Fruit fly (Drosophila melanogaster) whole organism, prepupa: ENCODE measurements around the gene Ubr1.
A peak's percentile ranks its signal among the peaks of the same experiment; 100 is the strongest.

Experiments
- Blimp-1 ChIP-seq: fragments of 200-800 bp; sonication (Bioruptor generic); optimal IDR thresholded peaks from 3 replicates; lab custom pipeline; 2017; ENCODE audit warnings: missing biosample characterization, missing genetic modification characterization, mild to moderate bottlenecking, moderate library complexity, missing genetic modification reagents
- CG10631 ChIP-seq: fragments of 200-800 bp; sonication (Bioruptor generic); optimal IDR thresholded peaks from 2 replicates; lab custom pipeline; 2016; ENCODE audit warnings: missing biosample characterization, missing genetic modification characterization
- CG10669 ChIP-seq: fragments of 200-800 bp; sonication (Bioruptor generic); optimal IDR thresholded peaks from 3 replicates; lab custom pipeline; 2018; ENCODE audit warnings: missing biosample characterization, mild to moderate bottlenecking, missing genetic modification characterization, moderate library complexity
- CG15336 ChIP-seq: fragments of 200-800 bp; sonication (Bioruptor generic); IDR thresholded peaks from 2 replicates; pipeline ENCODE4 v1.3.6; 2022; ENCODE audit warnings: missing biosample characterization, missing genetic modification characterization
- CG1621 ChIP-seq: fragments of 200-800 bp; sonication (Bioruptor generic); optimal IDR thresholded peaks from 3 replicates; lab custom pipeline; 2018; ENCODE audit warnings: missing biosample characterization, mild to moderate bottlenecking, missing genetic modification characterization
- CG16779 ChIP-seq: fragments of 200-800 bp; sonication (Bioruptor generic); optimal IDR thresholded peaks from 3 replicates; lab custom pipeline; 2017; ENCODE audit warnings: missing biosample characterization, mild to moderate bottlenecking, missing genetic modification characterization
- CG31627 ChIP-seq: fragments of 200-800 bp; sonication (Bioruptor generic); optimal IDR thresholded peaks from 3 replicates; lab custom pipeline; 2016; ENCODE audit warnings: missing biosample characterization, missing genetic modification characterization
- CG32006 ChIP-seq: fragments of 200-800 bp; sonication (Bioruptor generic); optimal IDR thresholded peaks from 3 replicates; lab custom pipeline; 2017; ENCODE audit warnings: missing biosample characterization, mild to moderate bottlenecking, missing genetic modification characterization
- CG34406 ChIP-seq: fragments of 200-800 bp; sonication (Bioruptor generic); optimal IDR thresholded peaks from 3 replicates; lab custom pipeline; 2016; ENCODE audit warnings: missing biosample characterization, missing genetic modification characterization
- CG3919 ChIP-seq: fragments of 200-800 bp; sonication (Bioruptor generic); optimal IDR thresholded peaks from 3 replicates; lab custom pipeline; 2016; ENCODE audit warnings: missing biosample characterization, missing genetic modification characterization
- CG4318 ChIP-seq: fragments of 200-800 bp; sonication (Bioruptor generic); optimal IDR thresholded peaks from 3 replicates; lab custom pipeline; 2017; ENCODE audit warnings: missing biosample characterization, mild to moderate bottlenecking, missing genetic modification characterization
- CG6276 ChIP-seq: fragments of 200-800 bp; sonication (Bioruptor generic); optimal IDR thresholded peaks from 2 replicates; lab custom pipeline; 2017; ENCODE audit warnings: missing biosample characterization, mild to moderate bottlenecking, missing genetic modification characterization
- CG6808 ChIP-seq: fragments of 200-800 bp; sonication (Bioruptor generic); optimal IDR thresholded peaks from 3 replicates; lab custom pipeline; 2017; ENCODE audit warnings: missing biosample characterization, missing genetic modification characterization, mild to moderate bottlenecking, moderate library complexity, missing genetic modification reagents
- CG6854 ChIP-seq: fragments of 200-800 bp; sonication (Bioruptor generic); optimal IDR thresholded peaks from 2 replicates; lab custom pipeline; 2017; ENCODE audit warnings: missing biosample characterization, mild to moderate bottlenecking, missing genetic modification characterization
- CG7368 ChIP-seq: fragments of 200-800 bp; sonication (Bioruptor generic); optimal IDR thresholded peaks from 3 replicates; lab custom pipeline; 2016; ENCODE audit warnings: missing biosample characterization, missing genetic modification characterization
- CG8119 ChIP-seq: fragments of 200-800 bp; sonication (Bioruptor generic); IDR thresholded peaks from 3 replicates; pipeline ENCODE4 v1.3.6; 2022; ENCODE audit warnings: missing biosample characterization, missing genetic modification characterization
- Eip75B ChIP-seq: fragments of 200-800 bp; sonication (Bioruptor generic); optimal IDR thresholded peaks from 3 replicates; lab custom pipeline; 2016; ENCODE audit warnings: missing biosample characterization, missing genetic modification characterization
- Eip78C ChIP-seq: fragments of 200-800 bp; sonication (Bioruptor generic); peaks from one replicate; lab custom pipeline; 2016; ENCODE audit warnings: missing biosample characterization, missing genetic modification characterization
- Ets21C ChIP-seq: fragments of 200-800 bp; sonication (Bioruptor generic); optimal IDR thresholded peaks from 3 replicates; lab custom pipeline; 2016; ENCODE audit warnings: missing biosample characterization, missing genetic modification characterization
- Gug ChIP-seq: fragments of 200-800 bp; sonication (Bioruptor generic); IDR thresholded peaks from 2 replicates; pipeline ENCODE4 v1.3.6; 2022; ENCODE audit warnings: missing biosample characterization, missing genetic modification characterization
- Hr38 ChIP-seq: sonication (Bioruptor generic); optimal IDR thresholded peaks from 2 replicates; lab custom pipeline; 2016; ENCODE audit warnings: missing biosample characterization, missing genetic modification characterization
- Hr39 ChIP-seq: fragments of 200-800 bp; sonication (Bioruptor generic); optimal IDR thresholded peaks from 2 replicates; lab custom pipeline; 2016; ENCODE audit warnings: missing biosample characterization, missing genetic modification characterization
- Hr4 ChIP-seq: fragments of 200-800 bp; sonication (Bioruptor generic); optimal IDR thresholded peaks from 3 replicates; lab custom pipeline; 2016; ENCODE audit warnings: missing biosample characterization, missing genetic modification characterization
- Met ChIP-seq: fragments of 200-800 bp; sonication (Bioruptor generic); optimal IDR thresholded peaks from 3 replicates; lab custom pipeline; 2016; ENCODE audit warnings: missing biosample characterization, missing genetic modification characterization
- OdsH ChIP-seq: fragments of 200-800 bp; sonication (Bioruptor generic); optimal IDR thresholded peaks from 3 replicates; lab custom pipeline; 2016; ENCODE audit warnings: missing biosample characterization, missing genetic modification characterization
- Smox ChIP-seq: fragments of 200-800 bp; sonication (Bioruptor generic); optimal IDR thresholded peaks from 3 replicates; lab custom pipeline; 2016; ENCODE audit warnings: missing biosample characterization, missing genetic modification characterization
- Sox102F ChIP-seq: fragments of 200-800 bp; sonication (Bioruptor generic); optimal IDR thresholded peaks from 2 replicates; lab custom pipeline; 2016; ENCODE audit warnings: missing biosample characterization, mild to moderate bottlenecking, missing genetic modification characterization
- Sox14 ChIP-seq: fragments of 200-800 bp; sonication (Bioruptor generic); optimal IDR thresholded peaks from 3 replicates; lab custom pipeline; 2016; ENCODE audit warnings: missing biosample characterization, missing genetic modification characterization
- Sox15 ChIP-seq: fragments of 200-800 bp; sonication (Bioruptor generic); optimal IDR thresholded peaks from 3 replicates; lab custom pipeline; 2016; ENCODE audit warnings: missing biosample characterization, missing genetic modification characterization
- achi ChIP-seq: fragments of 200-800 bp; sonication (Bioruptor generic); optimal IDR thresholded peaks from 3 replicates; lab custom pipeline; 2016; ENCODE audit warnings: missing biosample characterization, missing genetic modification characterization
- acj6 ChIP-seq: fragments of 200-800 bp; sonication (Bioruptor generic); optimal IDR thresholded peaks from 3 replicates; lab custom pipeline; 2016; ENCODE audit warnings: missing biosample characterization, missing genetic modification characterization
- dac ChIP-seq: fragments of 200-800 bp; sonication (Bioruptor generic); optimal IDR thresholded peaks from 2 replicates; lab custom pipeline; 2017; ENCODE audit warnings: missing biosample characterization, mild to moderate bottlenecking, missing genetic modification characterization
- dsx ChIP-seq: fragments of 200-800 bp; optimal IDR thresholded peaks from 3 replicates; lab custom pipeline; 2019; ENCODE audit warnings: missing biosample characterization, mild to moderate bottlenecking, missing genetic modification characterization, moderate library complexity; ENCODE audit not compliant: poor library complexity, severe bottlenecking
- eg ChIP-seq: fragments of 200-800 bp; sonication (Bioruptor generic); IDR thresholded peaks from 3 replicates; pipeline ENCODE4 v1.3.6; 2022; ENCODE audit warnings: missing biosample characterization, missing genetic modification characterization
- esn ChIP-seq: fragments of 200-800 bp; sonication (Bioruptor generic); optimal IDR thresholded peaks from 2 replicates; lab custom pipeline; 2016; ENCODE audit warnings: missing biosample characterization, mild to moderate bottlenecking, missing genetic modification characterization, moderate library complexity
- fd59A ChIP-seq: fragments of 200-800 bp; sonication (Bioruptor generic); optimal IDR thresholded peaks from 2 replicates; lab custom pipeline; 2017; ENCODE audit warnings: missing biosample characterization, mild to moderate bottlenecking, missing genetic modification characterization, missing genetic modification reagents
- fd85E ChIP-seq: fragments of 200-800 bp; sonication (Bioruptor generic); optimal IDR thresholded peaks from 3 replicates; lab custom pipeline; 2016; ENCODE audit warnings: missing biosample characterization, missing genetic modification characterization
- pdm3 ChIP-seq: fragments of 200-800 bp; sonication (Bioruptor generic); optimal IDR thresholded peaks from 3 replicates; lab custom pipeline; 2016; ENCODE audit warnings: missing biosample characterization, missing genetic modification characterization
- salr ChIP-seq, 2 experiments: fragments of 200-800 bp; sonication (Bioruptor generic); optimal IDR thresholded peaks; 3 replicates each; lab custom pipeline; 2016 to 2018; ENCODE audit warnings: missing biosample characterization in 2 of 2, missing genetic modification characterization in 2 of 2, mild to moderate bottlenecking in 1 of 2
- ss ChIP-seq, 2 experiments: fragments of 200-800 bp; sonication (Bioruptor generic); optimal IDR thresholded peaks; 2 replicates in 1 of 2; 3 replicates in 1 of 2; lab custom pipeline; 2017 to 2018; ENCODE audit warnings: mild to moderate bottlenecking in 2 of 2, missing biosample characterization in 2 of 2, missing genetic modification characterization in 2 of 2, moderate library complexity in 1 of 2
- topi ChIP-seq: fragments of 200-800 bp; sonication (Bioruptor generic); optimal IDR thresholded peaks from 3 replicates; lab custom pipeline; 2016; ENCODE audit warnings: missing biosample characterization, missing genetic modification characterization
- vri ChIP-seq: fragments of 200-800 bp; sonication (Bioruptor generic); optimal IDR thresholded peaks from 3 replicates; lab custom pipeline; 2016; ENCODE audit warnings: missing biosample characterization, mild to moderate bottlenecking, missing genetic modification characterization

Gene Ubr1

DNA sequence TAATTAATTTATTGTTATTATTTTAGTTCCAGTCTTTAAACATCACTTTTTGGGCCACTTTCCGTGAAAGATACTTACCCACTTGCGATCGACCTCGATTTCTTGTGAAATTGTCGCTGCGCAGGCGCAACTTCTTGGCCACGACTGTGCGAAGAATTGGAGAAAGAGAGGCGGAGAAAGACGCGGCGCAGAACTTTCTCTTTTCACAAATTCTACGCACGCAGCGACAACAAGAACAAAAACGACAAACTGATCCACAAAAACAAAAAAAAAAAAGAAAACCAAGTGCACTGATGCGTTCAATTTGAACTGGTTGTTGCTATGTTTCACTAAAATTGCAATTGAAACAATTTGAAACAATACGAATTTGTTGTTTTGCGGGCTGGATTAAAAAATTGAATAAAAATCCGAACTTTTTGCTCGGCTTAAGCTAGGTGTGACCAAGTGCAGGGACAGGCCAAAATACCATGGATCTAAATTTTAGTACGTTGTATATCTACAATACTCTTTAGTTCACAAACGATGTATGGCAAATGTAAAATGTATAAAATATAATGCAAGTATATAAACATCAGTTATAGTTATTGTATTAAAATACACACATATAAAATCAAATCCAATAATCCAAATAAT, 27.9 kb downstream of the Ubr1 start, which contains the start of gene wus:
Gene wus (minus strand): TSS at position 448 of the 633 bp plus-strand sequence.
- TF ChIP-seq vri (GFP tag; lab: Kevin White, UChicago): no peak
- TF ChIP-seq CG7368: no peak
- no peak for TF ChIP-seq salr (GFP tag; optimal IDR thresholded peaks at IDR 0.05; lab: Kevin White, UChicago)
- TF ChIP-seq Gug (GFP tag; lab: Robert Waterston, UW): no peak
- peak; percentile 61 for TF ChIP-seq CG6854
- TF ChIP-seq topi (GFP tag; lab: Kevin White, UChicago): peak; percentile 16
- TF ChIP-seq Met: peak; percentile 12
- TF ChIP-seq CG6276 (GFP tag; lab: Kevin White, UChicago): peak; percentile 4
- TF ChIP-seq Sox14 (GFP tag; lab: Kevin White, UChicago): no peak
- no peak for TF ChIP-seq dsx (GFP tag; lab: Kevin White, UChicago)
- no peak for TF ChIP-seq pdm3
- TF ChIP-seq acj6 (GFP tag; lab: Kevin White, UChicago): no peak
- peak; percentile 32 for TF ChIP-seq Eip78C (GFP tag; lab: Kevin White, UChicago)
- TF ChIP-seq achi (GFP tag; lab: Kevin White, UChicago): no peak
- peak; percentile 17 for TF ChIP-seq Sox102F (GFP tag; lab: Kevin White, UChicago)
- TF ChIP-seq fd59A: no peak
- TF ChIP-seq Blimp-1 (GFP tag; lab: Kevin White, UChicago): peak; percentile 98

DNA sequence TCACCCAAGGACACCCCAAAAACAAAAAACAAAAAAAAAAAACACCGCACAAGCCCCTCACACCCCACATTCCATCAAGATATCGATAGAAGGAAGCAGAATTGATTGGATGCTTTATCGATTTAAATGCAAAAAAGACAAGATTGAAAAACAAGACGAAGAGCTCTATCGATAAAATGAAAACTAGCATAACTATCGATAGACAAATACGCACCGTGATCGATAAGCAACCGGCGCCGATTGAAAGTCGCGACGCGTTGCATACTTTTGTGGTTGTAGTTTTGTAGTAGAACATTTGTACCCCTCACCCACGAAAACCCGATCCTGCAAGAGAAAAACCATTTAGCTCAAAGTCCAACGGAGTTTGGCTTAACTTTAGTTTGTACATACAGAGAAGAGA, 31.8 kb downstream of the Ubr1 start:
- no peak for TF ChIP-seq esn (GFP tag; lab: Kevin White, UChicago)
- TF ChIP-seq OdsH (GFP tag; lab: Kevin White, UChicago): no peak
- TF ChIP-seq ss (GFP tag; optimal IDR thresholded peaks at IDR 0.05; lab: Kevin White, UChicago): no peak
- no peak for TF ChIP-seq Hr4 (GFP tag; lab: Kevin White, UChicago)
- TF ChIP-seq CG10631: no peak
- no peak for TF ChIP-seq CG16779
- no peak for TF ChIP-seq vri (GFP tag; lab: Kevin White, UChicago)
- TF ChIP-seq topi (GFP tag; lab: Kevin White, UChicago): no peak
- TF ChIP-seq dac (GFP tag; lab: Kevin White, UChicago): no peak
- no peak for TF ChIP-seq Met
- TF ChIP-seq fd59A: no peak
- TF ChIP-seq Sox14 (GFP tag; lab: Kevin White, UChicago): no peak
- TF ChIP-seq Sox15 (GFP tag; lab: Kevin White, UChicago): no peak
- TF ChIP-seq fd85E (GFP tag; lab: Kevin White, UChicago): no peak
- no peak for TF ChIP-seq Sox102F (GFP tag; lab: Kevin White, UChicago)
- no peak for TF ChIP-seq CG6808 (GFP tag; lab: Kevin White, UChicago)

DNA sequence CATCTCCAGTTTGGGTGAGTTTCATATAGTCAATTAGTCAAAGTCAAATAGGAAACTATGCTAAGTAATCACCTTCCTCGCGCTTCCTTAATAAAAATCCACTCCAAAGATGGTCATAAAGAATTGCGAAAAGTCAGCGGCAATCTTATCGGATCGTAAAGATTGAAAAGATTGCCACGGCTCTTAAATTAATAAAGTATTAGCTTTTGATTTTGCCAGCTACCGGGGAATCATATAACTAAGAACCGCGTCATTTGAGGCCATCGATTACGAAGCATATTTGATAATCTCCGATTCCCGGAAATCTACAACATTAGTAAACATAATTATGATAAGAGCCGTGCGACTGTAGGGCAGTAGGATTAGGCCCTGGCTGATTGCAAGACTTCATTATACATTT, 34.0 kb downstream of the Ubr1 start:
- TF ChIP-seq CG1621 (tag; lab: Kevin White, UChicago): no peak
- TF ChIP-seq CG10669 (GFP tag; lab: Kevin White, UChicago): no peak
- no peak for TF ChIP-seq fd59A
- no peak for TF ChIP-seq Smox (GFP tag; lab: Kevin White, UChicago)
- TF ChIP-seq CG31627 (GFP tag; lab: Kevin White, UChicago): no peak
- TF ChIP-seq CG8119 (GFP tag; lab: Robert Waterston, UW): no peak

DNA sequence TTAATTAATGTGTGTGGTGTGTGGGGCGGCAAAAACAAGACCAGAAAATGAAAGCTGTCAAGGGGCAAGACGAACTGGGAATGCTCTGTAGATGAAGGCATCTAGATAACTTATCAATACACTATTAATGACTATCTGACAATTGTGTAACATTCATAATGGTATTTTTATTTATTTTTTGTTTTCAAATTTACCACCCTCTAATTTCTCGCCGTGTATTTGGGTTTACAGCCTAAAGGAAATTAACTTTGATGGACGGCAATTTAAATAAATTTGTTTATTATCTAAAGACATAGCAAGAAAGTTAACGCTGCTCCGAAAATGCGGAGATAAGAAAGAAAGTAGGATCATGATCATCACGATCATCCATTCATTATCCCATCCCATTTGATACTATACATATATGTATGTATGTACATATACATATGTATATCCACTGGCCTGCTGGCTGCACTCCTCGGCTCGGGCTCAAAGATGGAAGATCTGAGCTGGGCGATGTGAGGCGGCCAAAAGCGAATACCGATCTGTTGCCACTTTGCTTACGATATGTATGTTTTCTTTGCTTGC, 35.6 kb downstream of the Ubr1 start:
- TF ChIP-seq Eip75B (GFP tag; lab: Kevin White, UChicago) (peak; percentile 18), salr (GFP tag; optimal IDR thresholded peaks at IDR 0.05; lab: Kevin White, UChicago) (peak in 1 of 2 experiments; percentile 23), CG34406 (GFP tag; lab: Kevin White, UChicago) (peak; percentile 24), eg (GFP tag; lab: Robert Waterston, UW) (peak; percentile 39; the same call in 1 of the 3 replicates), CG6854 (no peak), CG32006 (GFP tag; lab: Kevin White, UChicago) (peak; percentile 66), CG3919 (peak; percentile 6), acj6 (GFP tag; lab: Kevin White, UChicago) (peak; percentile 14), Hr4 (GFP tag; lab: Kevin White, UChicago) (peak; percentile 15), achi (GFP tag; lab: Kevin White, UChicago) (peak; percentile 3), CG15336 (GFP tag; lab: Robert Waterston, UW) (peak; percentile 44; the same call in 1 of the 2 replicates), Ets21C (GFP tag; lab: Kevin White, UChicago) (peak; percentile 20), esn (GFP tag; lab: Kevin White, UChicago) (peak; percentile 28), vri (GFP tag; lab: Kevin White, UChicago) (no peak), Hr38 (no peak), dsx (GFP tag; lab: Kevin White, UChicago) (peak; percentile 5), Eip78C (GFP tag; lab: Kevin White, UChicago) (peak; percentile 66), pdm3 (peak; percentile 29), Hr39 (GFP tag; lab: Kevin White, UChicago) (peak; percentile 27), Gug (GFP tag; lab: Robert Waterston, UW) (no peak; the same call in 1 of the 2 replicates), CG4318 (GFP tag; lab: Kevin White, UChicago) (peak; percentile 37), CG31627 (GFP tag; lab: Kevin White, UChicago) (peak; percentile 26)
